Fruit fly (Drosophila melanogaster) whole organism, embryonic: ENCODE measurements around the gene eys.

Experiments
- Blimp-1 ChIP-seq: fragments of 200-800 bp; sonication (Bioruptor generic); optimal IDR thresholded peaks from 3 replicates; lab custom pipeline; 2018; ENCODE audit warnings: missing biosample characterization, missing genetic modification characterization, mild to moderate bottlenecking, moderate library complexity, missing genetic modification reagents
- CG10321 ChIP-seq: fragments of 200-800 bp; sonication (Bioruptor generic); IDR thresholded peaks from 2 replicates; pipeline ENCODE4 v1.3.6; 2022; ENCODE audit warnings: missing biosample characterization, missing genetic modification characterization
- CG10979 ChIP-seq: fragments of 200-800 bp; sonication (Bioruptor generic); optimal IDR thresholded peaks from 2 replicates; lab custom pipeline; 2018; ENCODE audit warnings: missing biosample characterization, mild to moderate bottlenecking, missing genetic modification characterization, moderate library complexity
- CG11504 ChIP-seq: fragments of 200-800 bp; sonication (Bioruptor generic); optimal IDR thresholded peaks from 3 replicates; lab custom pipeline; 2019; ENCODE audit warnings: missing biosample characterization, mild to moderate bottlenecking, missing genetic modification characterization, moderate library complexity
- CG11695 ChIP-seq: fragments of 200-800 bp; sonication (Bioruptor generic); IDR thresholded peaks from 3 replicates; pipeline ENCODE4 v1.3.6; 2022; ENCODE audit warnings: missing biosample characterization, missing genetic modification characterization
- CG13424 ChIP-seq: fragments of 200-800 bp; sonication (Bioruptor generic); optimal IDR thresholded peaks from 2 replicates; lab custom pipeline; 2019; ENCODE audit warnings: missing biosample characterization, mild to moderate bottlenecking, missing genetic modification characterization, moderate library complexity
- CG14050 ChIP-seq: fragments of 200-800 bp; sonication (Bioruptor generic); IDR thresholded peaks from 3 replicates; pipeline ENCODE4 v1.3.6; 2022; ENCODE audit warnings: missing biosample characterization, missing genetic modification characterization
- CG17328 ChIP-seq: fragments of 200-800 bp; sonication (Bioruptor generic); IDR thresholded peaks from 2 replicates; pipeline ENCODE4 v1.3.6; 2022; ENCODE audit warnings: missing biosample characterization, missing genetic modification characterization
- CG5953 ChIP-seq: fragments of 200-800 bp; sonication (Bioruptor generic); IDR thresholded peaks from 2 replicates; pipeline ENCODE4 v1.3.6; 2022; ENCODE audit warnings: missing biosample characterization, missing genetic modification characterization
- CG7839 ChIP-seq: fragments of 200-800 bp; sonication (Bioruptor generic); optimal IDR thresholded peaks from 3 replicates; lab custom pipeline; 2018; ENCODE audit warnings: missing biosample characterization, mild to moderate bottlenecking, missing genetic modification characterization, moderate library complexity
- CHES-1-like ChIP-seq: fragments of 200-800 bp; sonication (Bioruptor generic); optimal IDR thresholded peaks from 2 replicates; lab custom pipeline; 2016; ENCODE audit warnings: missing biosample characterization, missing genetic modification characterization
- Chrac-16 ChIP-seq: fragments of 200-800 bp; sonication (Bioruptor generic); optimal IDR thresholded peaks from 3 replicates; lab custom pipeline; 2016; ENCODE audit warnings: missing biosample characterization, missing genetic modification characterization
- Ets65A ChIP-seq: fragments of 200-800 bp; sonication (Bioruptor generic); peaks from one replicate; lab custom pipeline; 2016; ENCODE audit warnings: missing biosample characterization, missing genetic modification characterization
- Fer1 ChIP-seq: fragments of 200-800 bp; sonication (Bioruptor generic); optimal IDR thresholded peaks from 2 replicates; lab custom pipeline; 2017; ENCODE audit warnings: missing biosample characterization, mild to moderate bottlenecking, missing genetic modification characterization
- Gug ChIP-seq: fragments of 200-800 bp; sonication (Bioruptor generic); IDR thresholded peaks from 4 replicates; pipeline ENCODE4 v1.3.6; 2022; ENCODE audit warnings: missing biosample characterization, missing genetic modification characterization
- H2.0 ChIP-seq: fragments of 200-800 bp; sonication (Bioruptor generic); IDR thresholded peaks from 2 replicates; pipeline ENCODE4 v1.3.6; 2022; ENCODE audit warnings: missing biosample characterization, missing genetic modification characterization
- HmgD ChIP-seq: fragments of 200-800 bp; sonication (Bioruptor generic); optimal IDR thresholded peaks from 3 replicates; lab custom pipeline; 2016; ENCODE audit warnings: missing biosample characterization, missing genetic modification characterization
- Hr51 ChIP-seq, 2 experiments: fragments of 200-800 bp; sonication (Bioruptor generic); optimal IDR thresholded peaks; 2 replicates in 1 of 2; 3 replicates in 1 of 2; lab custom pipeline; 2016 to 2018; ENCODE audit warnings: missing biosample characterization in 2 of 2, missing genetic modification characterization in 2 of 2, mild to moderate bottlenecking in 1 of 2, moderate library complexity in 1 of 2
- MTF-1 ChIP-seq: fragments of 200-800 bp; sonication (Bioruptor generic); optimal IDR thresholded peaks from 2 replicates; lab custom pipeline; 2018; ENCODE audit warnings: missing biosample characterization, mild to moderate bottlenecking, missing genetic modification characterization, borderline replicate concordance
- Med ChIP-seq: fragments of 200-800 bp; sonication (Bioruptor generic); peaks from one replicate; lab custom pipeline; 2016; ENCODE audit warnings: missing biosample characterization, missing genetic modification characterization, mild to moderate bottlenecking, inconsistent platforms, moderate library complexity
- Nf-YC ChIP-seq: fragments of 200-800 bp; optimal IDR thresholded peaks from 3 replicates; lab custom pipeline; 2019; ENCODE audit warnings: missing biosample characterization, mild to moderate bottlenecking, missing genetic modification characterization, moderate library complexity
- Oli ChIP-seq: fragments of 200-800 bp; sonication (Bioruptor generic); optimal IDR thresholded peaks from 2 replicates; lab custom pipeline; 2018; ENCODE audit warnings: missing biosample characterization, mild to moderate bottlenecking, missing genetic modification characterization, moderate library complexity
- Side ChIP-seq: fragments of 200-800 bp; sonication (Bioruptor generic); optimal IDR thresholded peaks from 2 replicates; lab custom pipeline; 2016; ENCODE audit warnings: missing biosample characterization, missing genetic modification characterization
- Xbp1 ChIP-seq: fragments of 200-800 bp; sonication (Bioruptor generic); optimal IDR thresholded peaks from 3 replicates; lab custom pipeline; 2016; ENCODE audit warnings: missing biosample characterization, mild to moderate bottlenecking, missing genetic modification characterization
- Xrp1 ChIP-seq: fragments of 200-800 bp; sonication (Bioruptor generic); IDR thresholded peaks from 2 replicates; pipeline ENCODE4 v1.3.6; 2022; ENCODE audit warnings: missing biosample characterization, missing genetic modification characterization
- YL-1 ChIP-seq: fragments of 200-800 bp; sonication (Bioruptor generic); optimal IDR thresholded peaks from 3 replicates; lab custom pipeline; 2017; ENCODE audit warnings: missing biosample characterization, mild to moderate bottlenecking, missing genetic modification characterization
- abd-A ChIP-seq: fragments of 200-800 bp; sonication (Bioruptor generic); optimal IDR thresholded peaks from 3 replicates; lab custom pipeline; 2019; ENCODE audit warnings: missing biosample characterization, mild to moderate bottlenecking, missing genetic modification characterization, moderate library complexity
- bsh ChIP-seq, 2 experiments: fragments of 200-800 bp; sonication (Bioruptor generic); optimal IDR thresholded peaks; 2 replicates each; lab custom pipeline; 2017 to 2018; ENCODE audit warnings: mild to moderate bottlenecking in 2 of 2, missing biosample characterization in 2 of 2, missing genetic modification characterization in 2 of 2, moderate library complexity in 1 of 2
- cwo ChIP-seq: fragments of 200-800 bp; sonication (Bioruptor generic); optimal IDR thresholded peaks from 3 replicates; lab custom pipeline; 2017; ENCODE audit warnings: missing biosample characterization, missing genetic modification characterization, mild to moderate bottlenecking, moderate library complexity, missing genetic modification reagents
- dmrt99B ChIP-seq: fragments of 200-800 bp; sonication (Bioruptor generic); optimal IDR thresholded peaks from 2 replicates; lab custom pipeline; 2018; ENCODE audit warnings: missing biosample characterization, mild to moderate bottlenecking, missing genetic modification characterization, moderate library complexity
- fd96Cb ChIP-seq: fragments of 200-800 bp; sonication (Bioruptor generic); optimal IDR thresholded peaks from 2 replicates; lab custom pipeline; 2018; ENCODE audit warnings: missing biosample characterization, mild to moderate bottlenecking, missing genetic modification characterization, moderate library complexity
- gem ChIP-seq: fragments of 200-800 bp; sonication (Bioruptor generic); optimal IDR thresholded peaks from 2 replicates; lab custom pipeline; 2019; ENCODE audit warnings: missing biosample characterization, mild to moderate bottlenecking, missing genetic modification characterization, moderate library complexity
- jigr1 ChIP-seq: fragments of 200-800 bp; sonication (Bioruptor generic); IDR thresholded peaks from 3 replicates; pipeline ENCODE4 v1.3.6; 2022; ENCODE audit warnings: missing biosample characterization, missing genetic modification characterization
- jing ChIP-seq: fragments of 200-800 bp; sonication (Bioruptor generic); optimal IDR thresholded peaks from 2 replicates; lab custom pipeline; 2018; ENCODE audit warnings: missing biosample characterization, mild to moderate bottlenecking, missing genetic modification characterization
- ken ChIP-seq: fragments of 200-800 bp; sonication (Bioruptor generic); IDR thresholded peaks from 3 replicates; pipeline ENCODE4 v1.3.6; 2022; ENCODE audit warnings: missing biosample characterization, missing genetic modification characterization
- nmo ChIP-seq: fragments of 200-800 bp; sonication (Bioruptor generic); optimal IDR thresholded peaks from 2 replicates; lab custom pipeline; 2018; ENCODE audit warnings: missing biosample characterization, mild to moderate bottlenecking, missing genetic modification characterization, moderate library complexity
- nom ChIP-seq: fragments of 200-800 bp; sonication (Bioruptor generic); optimal IDR thresholded peaks from 2 replicates; lab custom pipeline; 2017; ENCODE audit warnings: missing biosample characterization, missing genetic modification characterization, mild to moderate bottlenecking, moderate library complexity, missing genetic modification reagents
- onecut ChIP-seq: fragments of 200-800 bp; sonication (Bioruptor generic); IDR thresholded peaks from 2 replicates; pipeline ENCODE4 v1.3.6; 2022; ENCODE audit warnings: missing biosample characterization, missing genetic modification characterization
- otp ChIP-seq: fragments of 200-800 bp; sonication (Bioruptor generic); IDR thresholded peaks from 3 replicates; pipeline ENCODE4, ENCODE4 v1.3.6; 2022; ENCODE audit warnings: missing biosample characterization, missing genetic modification characterization
- pho ChIP-seq: fragments of 200-800 bp; sonication (Bioruptor generic); optimal IDR thresholded peaks from 2 replicates; lab custom pipeline; 2016; ENCODE audit warnings: missing biosample characterization, missing genetic modification characterization
- row ChIP-seq: fragments of 200-800 bp; sonication (Bioruptor generic); IDR thresholded peaks from 3 replicates; pipeline ENCODE4 v1.3.6; 2022; ENCODE audit warnings: missing biosample characterization, missing genetic modification characterization
- salm ChIP-seq: fragments of 200-800 bp; sonication (Bioruptor generic); optimal IDR thresholded peaks from 2 replicates; lab custom pipeline; 2018; ENCODE audit warnings: missing biosample characterization, mild to moderate bottlenecking, missing genetic modification characterization
- sens ChIP-seq: fragments of 200-800 bp; sonication (Bioruptor generic); peaks from one replicate; lab custom pipeline; 2016; ENCODE audit warnings: missing biosample characterization, missing genetic modification characterization
- sisA ChIP-seq: fragments of 200-800 bp; sonication (Bioruptor generic); IDR thresholded peaks from 2 replicates; pipeline ENCODE4 v1.3.6; 2022; ENCODE audit warnings: missing biosample characterization, missing genetic modification characterization
- slbo ChIP-seq: fragments of 200-800 bp; sonication (Bioruptor generic); IDR thresholded peaks from 2 replicates; pipeline ENCODE4 v1.3.6; 2022; ENCODE audit warnings: missing biosample characterization, missing genetic modification characterization
- sug ChIP-seq: fragments of 200-800 bp; optimal IDR thresholded peaks from 2 replicates; lab custom pipeline; 2019; ENCODE audit warnings: missing biosample characterization, mild to moderate bottlenecking, missing genetic modification characterization, moderate library complexity
- tin ChIP-seq: fragments of 200-800 bp; sonication (Bioruptor generic); optimal IDR thresholded peaks from 3 replicates; lab custom pipeline; 2016; ENCODE audit warnings: missing biosample characterization, missing genetic modification characterization
- tup ChIP-seq: fragments of 200-800 bp; sonication (Bioruptor generic); optimal IDR thresholded peaks from 2 replicates; lab custom pipeline; 2016; ENCODE audit warnings: missing biosample characterization, mild to moderate bottlenecking, missing genetic modification characterization, moderate library complexity

Gene eys

dm6 chr2L:2394872-2395271 lies 83.4 kb downstream of the eys start (continued):
- TF ChIP-seq CG13424 (tag; lab: Kevin White, UChicago) (peak; percentile 10), Side (GFP tag; lab: Kevin White, UChicago) (no peak), tup (GFP tag; lab: Kevin White, UChicago) (no peak), jing (GFP tag; lab: Kevin White, UChicago) (no peak), Med (GFP tag; lab: Kevin White, UChicago) (peak; percentile 70), slbo (GFP tag; lab: Robert Waterston, UW) (no peak), Xrp1 (GFP tag; lab: Robert Waterston, UW) (0 out of 2 replicates have a peak, but pooled peaks have one; percentile 9), Fer1 (GFP tag; lab: Kevin White, UChicago) (peak; percentile 18), CG17328 (peak; percentile 45; the same call in 1 of the 2 replicates), nmo (GFP tag; lab: Kevin White, UChicago) (no peak), bsh (GFP tag; optimal IDR thresholded peaks at IDR 0.05; lab: Kevin White, UChicago) (peak in 1 of 2 experiments; percentile 23), CG10321 (GFP tag; lab: Robert Waterston, UW) (no peak), row (peak; percentile 47; the same call in 2 of the 3 replicates), Hr51 (GFP tag; optimal IDR thresholded peaks at IDR 0.05; lab: Kevin White, UChicago) (peak in 1 of 2 experiments; percentile 6), onecut (GFP tag; lab: Robert Waterston, UW) (peak; percentile 54)

- no peak for TF ChIP-seq pho (GFP tag; lab: Kevin White, UChicago)
- no peak for TF ChIP-seq Chrac-16 (GFP tag; lab: Kevin White, UChicago)
- peak; percentile 9 for TF ChIP-seq Xbp1 (GFP tag; lab: Kevin White, UChicago)
- TF ChIP-seq CG5953 = no peak
- TF ChIP-seq sisA = peak; percentile 46; the same call in 1 of the 2 replicates
- 0 out of 2 replicates have a peak, but pooled peaks have one; percentile 11 for TF ChIP-seq H2.0 (GFP tag; lab: Robert Waterston, UW)
- TF ChIP-seq CG10979 (tag; lab: Kevin White, UChicago) = peak; percentile 42
- TF ChIP-seq row = peak; percentile 32; the same call in 1 of the 3 replicates
- no peak for TF ChIP-seq abd-A (tag; lab: Kevin White, UChicago)
- no peak for TF ChIP-seq CG11695 (GFP tag; lab: Robert Waterston, UW)
- peak; percentile 14 for TF ChIP-seq CG7839 (tag; lab: Kevin White, UChicago)
- TF ChIP-seq tin (GFP tag; lab: Kevin White, UChicago) = peak; percentile 17
- peak; percentile 24; the same call in 1 of the 2 replicates for TF ChIP-seq Xrp1 (GFP tag; lab: Robert Waterston, UW)
- TF ChIP-seq Ets65A = peak; percentile 66
- TF ChIP-seq Oli (tag; lab: Kevin White, UChicago) = no peak
- TF ChIP-seq fd96Cb (tag; lab: Kevin White, UChicago) = peak; percentile 5
- TF ChIP-seq salm (tag; lab: Kevin White, UChicago) = no peak
- no peak for TF ChIP-seq Nf-YC (tag; lab: Kevin White, UChicago)
- peak; percentile 36 for TF ChIP-seq CG11504 (tag; lab: Kevin White, UChicago)
- no peak for TF ChIP-seq HmgD (GFP tag; lab: Kevin White, UChicago)
- peak; percentile 1 for TF ChIP-seq Blimp-1 (GFP tag; lab: Kevin White, UChicago)
- no peak for TF ChIP-seq Gug (GFP tag; lab: Robert Waterston, UW)
- no peak for TF ChIP-seq otp (GFP tag; lab: Robert Waterston, UW)
- TF ChIP-seq jigr1 = no peak
- TF ChIP-seq MTF-1 (GFP tag; lab: Kevin White, UChicago) = no peak
- peak; percentile 10 for TF ChIP-seq gem (tag; lab: Kevin White, UChicago)
- TF ChIP-seq bsh (GFP tag; optimal IDR thresholded peaks at IDR 0.05; lab: Kevin White, UChicago) = peak in 1 of 2 experiments; percentile 33
- peak; percentile 40 for TF ChIP-seq Med (GFP tag; lab: Kevin White, UChicago)
- TF ChIP-seq onecut (GFP tag; lab: Robert Waterston, UW) = peak; percentile 21; the same call in 1 of the 2 replicates
- peak; percentile 55; the same call in 1 of the 3 replicates for TF ChIP-seq ken (GFP tag; lab: Robert Waterston, UW)
- TF ChIP-seq sens (GFP tag; lab: Kevin White, UChicago) = peak; percentile 53
- no peak for TF ChIP-seq YL-1 (GFP tag; lab: Kevin White, UChicago)
- no peak for TF ChIP-seq CHES-1-like
- no peak for TF ChIP-seq cwo (GFP tag; lab: Kevin White, UChicago)
- no peak for TF ChIP-seq nom (GFP tag; lab: Kevin White, UChicago)
- TF ChIP-seq CG14050 (GFP tag; lab: Robert Waterston, UW) = 0 out of 3 replicates have a peak, but pooled peaks have one; percentile 16
- TF ChIP-seq dmrt99B = peak; percentile 49
- TF ChIP-seq sug (tag; lab: Kevin White, UChicago) = no peak
These were observed 85.6 kb downstream of the eys start for dm6 chr2L:2397080-2397479.
